Fruit fly (Drosophila melanogaster): ENCODE measurements around the gene GCS1.

The GCS1 gene

DNA sequence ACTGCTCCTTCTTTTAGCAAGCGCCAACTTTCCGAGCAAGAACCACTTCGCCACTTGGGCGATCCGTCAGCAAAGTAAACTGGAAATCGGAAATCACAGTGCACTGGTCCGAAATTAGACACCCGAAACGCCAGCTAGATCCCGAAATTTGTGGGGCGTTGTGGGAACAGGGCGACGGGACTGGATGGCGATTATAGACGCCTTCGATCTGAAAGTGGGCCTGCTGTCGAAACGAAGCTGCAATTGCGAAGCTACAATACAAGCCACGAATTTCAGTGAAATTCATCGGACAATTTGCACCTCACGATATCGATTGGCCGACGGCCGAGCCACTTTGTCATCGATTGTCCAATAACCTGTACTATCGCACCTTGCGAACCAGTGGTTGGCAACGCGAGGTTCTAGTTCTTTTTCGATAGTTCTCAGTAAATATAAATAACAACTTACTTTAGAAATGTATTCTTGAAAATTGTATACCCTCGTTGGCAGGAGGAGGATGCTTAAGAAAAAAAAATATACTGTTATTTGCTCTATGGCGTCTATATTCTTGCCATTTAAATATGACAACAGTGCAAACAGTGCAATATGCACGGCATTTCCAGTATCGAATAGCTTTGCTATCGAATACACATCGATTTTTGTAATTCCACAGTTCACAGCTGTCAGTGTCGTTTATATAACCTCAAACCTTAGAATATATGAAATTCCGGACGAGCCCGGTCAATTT, 20.1 kb upstream of the GCS1 start, which contains the start of the genes hop and Tim8 (continued):
- TF ChIP-seq YL-1 (GFP tag; optimal IDR thresholded peaks at IDR 0.05) (peak; percentile 32), CG8089 (GFP tag; optimal IDR thresholded peaks at IDR 0.05) (no peak), bigmax (GFP tag; optimal IDR thresholded peaks at IDR 0.05) (peak; percentile 94), CG42726 (GFP tag; IDR thresholded peaks at IDR 0.05; ENCODE audit: partially characterized antibody) (peak; percentile 71; the same call in 1 of the 2 replicates), Tbp (GFP tag; optimal IDR thresholded peaks at IDR 0.05) (peak; percentile 69), CG17359 (tag; optimal IDR thresholded peaks at IDR 0.05) (no peak), CG2889 (GFP tag; IDR thresholded peaks at IDR 0.05) (no peak), lola (GFP tag; optimal IDR thresholded peaks at IDR 0.05) (peak in 1 of 3 experiments; percentile 5), phol (tag; optimal IDR thresholded peaks at IDR 0.05) (peak; percentile 5), CG10267 (tag; optimal IDR thresholded peaks at IDR 0.05) (peak; percentile 41), CG12391 (tag; optimal IDR thresholded peaks at IDR 0.05) (peak; percentile 10), CG2120 (GFP tag; optimal IDR thresholded peaks at IDR 0.05) (no peak), CG10462 (GFP tag; optimal IDR thresholded peaks at IDR 0.05) (no peak), CG5245 (GFP tag; optimal IDR thresholded peaks at IDR 0.05) (no peak), Vsx1 (GFP tag; optimal IDR thresholded peaks at IDR 0.05) (no peak), MESR4 (GFP tag; optimal IDR thresholded peaks at IDR 0.05) (peak; percentile 87), CG3995 (GFP tag; optimal IDR thresholded peaks at IDR 0.05) (peak; percentile 73), psq (GFP tag; optimal IDR thresholded peaks at IDR 0.05) (no peak), gfzf (GFP tag; optimal IDR thresholded peaks at IDR 0.05) (peak; percentile 33), nmo (GFP tag; optimal IDR thresholded peaks at IDR 0.05) (peak; percentile 24), CG4854 (GFP tag; optimal IDR thresholded peaks at IDR 0.05) (peak; percentile 89), CoRest (tag; optimal IDR thresholded peaks at IDR 0.05) (peak; percentile 19), Abd-B (GFP tag; optimal IDR thresholded peaks at IDR 0.05) (no peak), CG9932 (GFP tag; IDR thresholded peaks at IDR 0.05) (no peak), tin (GFP tag; optimal IDR thresholded peaks at IDR 0.05) (no peak), CG4617 (GFP tag; optimal IDR thresholded peaks at IDR 0.05; ENCODE audit: borderline replicate concordance) (peak; percentile 58), CG34224 (GFP tag; IDR thresholded peaks at IDR 0.05; ENCODE audit: partially characterized antibody) (peak; percentile 83), crp (GFP tag; optimal IDR thresholded peaks at IDR 0.05) (peak in 1 of 2 experiments; percentile 74), pfk (GFP tag; optimal IDR thresholded peaks at IDR 0.05) (no peak), abd-A (tag; optimal IDR thresholded peaks at IDR 0.05) (no peak), CG6654 (GFP tag; optimal IDR thresholded peaks at IDR 0.05) (no peak), sug (tag; optimal IDR thresholded peaks at IDR 0.05) (peak; percentile 35), pzg (GFP tag; optimal IDR thresholded peaks at IDR 0.05) (peak; percentile 75), nerfin-2 (GFP tag; IDR thresholded peaks at IDR 0.05; ENCODE audit: partially characterized antibody) (peak; percentile 93), Dll (GFP tag; IDR thresholded peaks at IDR 0.05; ENCODE audit: partially characterized antibody) (peak; percentile 87), Ets97D (GFP tag; optimal IDR thresholded peaks at IDR 0.05) (peak; percentile 52), Atf6 (GFP tag; IDR thresholded peaks at IDR 0.05) (no peak), CG30403 (GFP tag; optimal IDR thresholded peaks at IDR 0.05) (no peak), CG2116 (GFP tag; optimal IDR thresholded peaks at IDR 0.05) (peak; percentile 74), al (GFP tag; IDR thresholded peaks at IDR 0.05) (no peak), CG12659 (GFP tag; optimal IDR thresholded peaks at IDR 0.05) (peak; percentile 66), sd (tag; optimal IDR thresholded peaks at IDR 0.05) (peak; percentile 82), CG10565 (GFP tag; optimal IDR thresholded peaks at IDR 0.05) (no peak), gro (GFP tag; optimal IDR thresholded peaks at IDR 0.05) (no peak), tna (GFP tag; IDR thresholded peaks at IDR 0.05; ENCODE audit: partially characterized antibody) (peak; percentile 87), NC2β (GFP tag; optimal IDR thresholded peaks at IDR 0.05) (no peak), CG7963 (GFP tag; IDR thresholded peaks at IDR 0.05; ENCODE audit: partially characterized antibody) (peak; percentile 93), aop (GFP tag; IDR thresholded peaks at IDR 0.05) (no peak)
